Worm (Caenorhabditis elegans) whole organism, early embryonic: ENCODE results near the gene D1086.9.

Experiments used
- B0310.2 ChIP-seq: sonication (generic microtip); optimal IDR thresholded peaks from 2 replicates; lab custom pipeline; 2016; ENCODE audit warnings: mild to moderate bottlenecking, missing genetic modification characterization, missing compliant biosample characterization
- F13C5.2 ChIP-seq: sonication (generic microtip); optimal IDR thresholded peaks from 2 replicates; lab custom pipeline; 2017; ENCODE audit warnings: mild to moderate bottlenecking, missing genetic modification characterization, inconsistent platforms, missing compliant biosample characterization
- aly-1 ChIP-seq: sonication (generic microtip); optimal IDR thresholded peaks from 2 replicates; lab custom pipeline; 2016; ENCODE audit warnings: missing genetic modification characterization, missing compliant biosample characterization
- ama-1 ChIP-seq: fragments of 150-350 bp; optimal IDR thresholded peaks from 2 replicates; lab custom pipeline; 2014
- ceh-13 ChIP-seq: fragments of 200-800 bp; sonication (Bioruptor generic); optimal IDR thresholded peaks from 2 replicates; lab custom pipeline; 2018; ENCODE audit warnings: mild to moderate bottlenecking, missing genetic modification characterization, missing compliant biosample characterization
- ceh-36 ChIP-seq: sonication (generic microtip); optimal IDR thresholded peaks from 2 replicates; lab custom pipeline; 2016; ENCODE audit warnings: missing genetic modification characterization, inconsistent platforms, missing compliant biosample characterization
- ets-7 ChIP-seq: sonication (generic microtip); optimal IDR thresholded peaks from 2 replicates; lab custom pipeline; 2016; ENCODE audit warnings: missing genotype, missing genetic modification characterization, missing compliant biosample characterization
- flt-1 ChIP-seq: fragments of 200-800 bp; sonication (Bioruptor generic); IDR thresholded peaks from 2 replicates; pipeline ENCODE4 v1.3.6; 2022; ENCODE audit warnings: missing genetic modification characterization, missing compliant biosample characterization
- hmbx-1 ChIP-seq: sonication (generic microtip); optimal IDR thresholded peaks from 2 replicates; lab custom pipeline; 2016; ENCODE audit warnings: mild to moderate bottlenecking, missing genetic modification characterization, missing compliant biosample characterization
- hmg-4 ChIP-seq: fragments of 200-800 bp; sonication (Bioruptor generic); optimal IDR thresholded peaks from 2 replicates; lab custom pipeline; 2018; ENCODE audit warnings: mild to moderate bottlenecking, missing genetic modification characterization, missing compliant biosample characterization
- hnd-1 ChIP-seq: sonication (generic microtip); optimal IDR thresholded peaks from 2 replicates; lab custom pipeline; 2016; ENCODE audit warnings: missing genetic modification characterization, missing compliant biosample characterization
- pes-1 ChIP-seq: fragments of 200-800 bp; sonication (Bioruptor generic); IDR thresholded peaks from 2 replicates; pipeline ENCODE4 v1.3.6; 2022; ENCODE audit warnings: missing genetic modification reagents, missing genetic modification characterization, missing compliant biosample characterization
- scrt-1 ChIP-seq: fragments of 200-800 bp; sonication (Bioruptor generic); IDR thresholded peaks from 2 replicates; pipeline ENCODE4 v1.3.6; 2022; ENCODE audit warnings: missing genetic modification characterization, missing compliant biosample characterization
- sea-1 ChIP-seq: fragments of 200-800 bp; sonication (Bioruptor generic); conservative IDR thresholded peaks from 2 replicates; pipeline ENCODE4 v1.3.6; 2022; ENCODE audit warnings: missing genetic modification characterization, missing compliant biosample characterization
- tbx-11 ChIP-seq: fragments of 200-800 bp; sonication (Bioruptor generic); IDR thresholded peaks from 2 replicates; pipeline ENCODE4 v1.3.6; 2022; ENCODE audit warnings: missing genetic modification characterization, missing compliant biosample characterization
- tbx-37 ChIP-seq: fragments of 200-800 bp; sonication (Bioruptor generic); conservative IDR thresholded peaks from 2 replicates; pipeline ENCODE4 v1.3.6; 2022; ENCODE audit warnings: missing genetic modification reagents, missing genetic modification characterization, missing compliant biosample characterization
- tra-4 ChIP-seq: sonication (generic microtip); optimal IDR thresholded peaks from 2 replicates; lab custom pipeline; 2017; ENCODE audit warnings: missing genetic modification characterization, missing compliant biosample characterization

Gene D1086.9

ce11 chrV:14093805-14094204 is 10.3 kb upstream of the D1086.9 start, which contains the start of gene D1086.8:
D1086.8 (plus strand) TSS chrV:14094105.
- TF ChIP-seq aly-1 (tag; lab: Kevin White, UChicago) (no peak), hnd-1 (tag; lab: Kevin White, UChicago) (no peak), hmbx-1 (tag; lab: Kevin White, UChicago) (no peak), tbx-37 (GFP tag; lab: Robert Waterston, UW) (no peak), ama-1 (lab: Kevin White, UChicago) (no peak), tra-4 (no peak), B0310.2 (no peak), ets-7 (tag; lab: Kevin White, UChicago) (no peak), pes-1 (GFP tag; lab: Robert Waterston, UW) (no peak), ceh-36 (tag; lab: Kevin White, UChicago) (no peak), flt-1 (no peak), sea-1 (GFP tag; lab: Robert Waterston, UW) (no peak), tbx-11 (GFP tag; lab: Robert Waterston, UW) (no peak), ceh-13 (GFP tag; lab: Kevin White, UChicago) (no peak), scrt-1 (no peak)

DNA sequence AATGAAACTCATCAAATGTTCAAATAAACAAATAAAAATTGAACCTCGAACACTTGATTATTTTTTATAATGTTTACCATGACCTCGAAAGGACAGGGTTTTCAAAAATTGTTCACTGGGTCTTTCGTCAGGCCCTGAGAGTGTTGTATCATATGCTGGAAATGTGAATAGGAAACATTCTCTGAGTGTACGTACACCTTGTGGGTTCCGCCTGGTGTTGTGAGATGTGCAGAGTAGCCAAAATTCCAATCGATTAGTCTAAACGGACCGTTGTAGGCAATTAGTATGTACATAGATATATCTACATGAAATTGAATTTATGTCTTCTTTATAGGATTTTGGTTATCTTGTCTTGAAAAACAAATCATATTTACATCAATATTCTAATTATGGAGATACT is 9.5 kb upstream of the D1086.9 start:
- TF ChIP-seq aly-1 (tag; lab: Kevin White, UChicago), result no peak
- TF ChIP-seq tbx-37 (GFP tag; lab: Robert Waterston, UW), result no peak
- no peak for TF ChIP-seq pes-1 (GFP tag; lab: Robert Waterston, UW)
- TF ChIP-seq tra-4, result no peak
- TF ChIP-seq F13C5.2, result no peak
- no peak for TF ChIP-seq ets-7 (tag; lab: Kevin White, UChicago)
- no peak for TF ChIP-seq hmg-4 (GFP tag; lab: Kevin White, UChicago)
- TF ChIP-seq ceh-36 (tag; lab: Kevin White, UChicago), result no peak
- TF ChIP-seq scrt-1, result no peak
- no peak for TF ChIP-seq ama-1 (lab: Kevin White, UChicago)
- no peak for TF ChIP-seq B0310.2
- no peak for TF ChIP-seq tbx-11 (GFP tag; lab: Robert Waterston, UW)
- no peak for TF ChIP-seq flt-1

ce11 chrV:14094953-14095352 is 9.1 kb upstream of the D1086.9 start:
- TF ChIP-seq flt-1, result no peak
- no peak for TF ChIP-seq B0310.2
- no peak for TF ChIP-seq hmbx-1 (tag; lab: Kevin White, UChicago)
- no peak for TF ChIP-seq sea-1 (GFP tag; lab: Robert Waterston, UW)
- TF ChIP-seq hmg-4 (GFP tag; lab: Kevin White, UChicago), result no peak
- no peak for TF ChIP-seq ets-7 (tag; lab: Kevin White, UChicago)
- no peak for TF ChIP-seq aly-1 (tag; lab: Kevin White, UChicago)
- no peak for TF ChIP-seq ceh-36 (tag; lab: Kevin White, UChicago)
- no peak for TF ChIP-seq ama-1 (lab: Kevin White, UChicago)
- no peak for TF ChIP-seq tbx-37 (GFP tag; lab: Robert Waterston, UW)
- TF ChIP-seq tbx-11 (GFP tag; lab: Robert Waterston, UW), result no peak
- no peak for TF ChIP-seq hnd-1 (tag; lab: Kevin White, UChicago)

- no peak for TF ChIP-seq B0310.2
Observed at ce11 chrV:14097358-14097757, 6.7 kb upstream of the D1086.9 start.

- TF ChIP-seq F13C5.2, result no peak
- TF ChIP-seq hnd-1 (tag; lab: Kevin White, UChicago), result no peak
- no peak for TF ChIP-seq ama-1 (lab: Kevin White, UChicago)
- TF ChIP-seq B0310.2, result no peak
- TF ChIP-seq aly-1 (tag; lab: Kevin White, UChicago), result no peak
- no peak for TF ChIP-seq ceh-36 (tag; lab: Kevin White, UChicago)
- no peak for TF ChIP-seq pes-1 (GFP tag; lab: Robert Waterston, UW)
- TF ChIP-seq flt-1, result no peak
- TF ChIP-seq tbx-37 (GFP tag; lab: Robert Waterston, UW), result no peak
- TF ChIP-seq ets-7 (tag; lab: Kevin White, UChicago), result no peak
- no peak for TF ChIP-seq hmg-4 (GFP tag; lab: Kevin White, UChicago)
- TF ChIP-seq hmbx-1 (tag; lab: Kevin White, UChicago), result no peak
- no peak for TF ChIP-seq scrt-1
- TF ChIP-seq tra-4, result no peak
- no peak for TF ChIP-seq sea-1 (GFP tag; lab: Robert Waterston, UW)
- TF ChIP-seq tbx-11 (GFP tag; lab: Robert Waterston, UW), result no peak
Observed at ce11 chrV:14098519-14098918, 5.6 kb upstream of the D1086.9 start, which contains the start of the genes D1086.2 and D1086.1. D1086.2 (minus strand) TSS chrV:14098668. D1086.1 (plus strand) TSS chrV:14098858.

DNA sequence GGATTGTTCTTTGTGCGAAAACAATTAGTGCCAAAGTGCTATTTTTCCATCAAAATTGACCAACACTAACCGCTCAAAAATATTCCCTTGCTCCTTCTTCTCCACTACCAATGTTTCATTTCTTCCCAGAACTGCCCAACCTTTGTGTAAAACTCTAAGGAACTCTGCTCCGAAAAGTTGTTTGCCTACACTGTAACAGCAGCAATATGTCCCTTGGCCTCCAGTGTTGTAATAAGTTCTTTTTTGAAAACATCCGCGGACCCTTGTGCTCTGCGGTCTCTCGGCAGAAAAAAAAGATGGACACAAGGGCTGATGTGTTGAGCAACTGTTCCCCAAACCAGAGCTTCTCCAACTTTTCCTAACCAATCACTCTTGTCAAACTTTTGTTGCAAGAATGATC is 3.2 kb upstream of the D1086.9 start, which contains the start of gene D1086.12:
Gene D1086.12 (plus strand): TSS at position 301 of the 400 bp plus-strand sequence.
- no peak for TF ChIP-seq tbx-11 (GFP tag; lab: Robert Waterston, UW)
- no peak for TF ChIP-seq flt-1
- TF ChIP-seq aly-1 (tag; lab: Kevin White, UChicago), result no peak
- no peak for TF ChIP-seq tra-4
- TF ChIP-seq hmg-4 (GFP tag; lab: Kevin White, UChicago), result no peak
- TF ChIP-seq B0310.2, result no peak
- no peak for TF ChIP-seq sea-1 (GFP tag; lab: Robert Waterston, UW)
- no peak for TF ChIP-seq hmbx-1 (tag; lab: Kevin White, UChicago)
- TF ChIP-seq tbx-37 (GFP tag; lab: Robert Waterston, UW), result no peak
- TF ChIP-seq ama-1 (lab: Kevin White, UChicago), result no peak
- TF ChIP-seq scrt-1, result no peak
- TF ChIP-seq F13C5.2, result no peak
- no peak for TF ChIP-seq ceh-13 (GFP tag; lab: Kevin White, UChicago)
- TF ChIP-seq pes-1 (GFP tag; lab: Robert Waterston, UW), result no peak
- no peak for TF ChIP-seq ceh-36 (tag; lab: Kevin White, UChicago)
- TF ChIP-seq hnd-1 (tag; lab: Kevin White, UChicago), result no peak
- TF ChIP-seq ets-7 (tag; lab: Kevin White, UChicago), result no peak

ce11 chrV:14107511-14107910 is 3.4 kb downstream of the D1086.9 start, which contains the start of gene H39E23.3:
H39E23.3 (plus strand) TSS chrV:14107811.
- TF ChIP-seq pes-1 (GFP tag; lab: Robert Waterston, UW) (no peak), tbx-11 (GFP tag; lab: Robert Waterston, UW) (no peak), scrt-1 (no peak), B0310.2 (no peak), ets-7 (tag; lab: Kevin White, UChicago) (no peak), hnd-1 (tag; lab: Kevin White, UChicago) (no peak), tra-4 (no peak), hmbx-1 (tag; lab: Kevin White, UChicago) (no peak), F13C5.2 (no peak), sea-1 (GFP tag; lab: Robert Waterston, UW) (no peak), hmg-4 (GFP tag; lab: Kevin White, UChicago) (no peak), tbx-37 (GFP tag; lab: Robert Waterston, UW) (no peak), aly-1 (tag; lab: Kevin White, UChicago) (no peak), flt-1 (no peak), ceh-13 (GFP tag; lab: Kevin White, UChicago) (no peak), ceh-36 (tag; lab: Kevin White, UChicago) (no peak)
